Fruit fly (Drosophila melanogaster) whole organism, wandering third instar larva: ENCODE data around the gene TwdlP.

Source experiments
- Abd-B ChIP-seq: fragments of >200 bp; optimal IDR thresholded peaks from 2 replicates; lab custom pipeline; 2017; ENCODE audit warnings: missing biosample characterization, missing genetic modification characterization
- CG32264 ChIP-seq: fragments of 200-800 bp; sonication (Bioruptor generic); optimal IDR thresholded peaks from 2 replicates; lab custom pipeline; 2016; ENCODE audit warnings: missing biosample characterization, missing genetic modification characterization
- Dfd ChIP-seq: fragments of >200 bp; optimal IDR thresholded peaks from 2 replicates; lab custom pipeline; 2017; ENCODE audit warnings: missing biosample characterization, missing genetic modification characterization
- Dif ChIP-seq: fragments of 200-275, 200-300 bp; sonication (Bioruptor generic); optimal IDR thresholded peaks from 2 replicates; lab custom pipeline; 2018; ENCODE audit warnings: missing biosample characterization, missing genetic modification characterization; ENCODE audit not compliant: partially characterized antibody
- GATAd ChIP-seq: sonication (Bioruptor generic); optimal IDR thresholded peaks from 2 replicates; lab custom pipeline; 2016; ENCODE audit warnings: missing biosample characterization, missing genetic modification characterization
- HLH106 ChIP-seq: fragments of 200-800 bp; optimal IDR thresholded peaks from 3 replicates; lab custom pipeline; 2019; ENCODE audit warnings: missing biosample characterization, mild to moderate bottlenecking, missing genetic modification characterization, moderate library complexity
- Hnf4 ChIP-seq: fragments of 200-800 bp; sonication (Bioruptor generic); optimal IDR thresholded peaks from 2 replicates; lab custom pipeline; 2016; ENCODE audit warnings: missing biosample characterization, mild to moderate bottlenecking, missing genetic modification characterization
- Hr83 ChIP-seq: fragments of 200-300 bp; sonication (Bioruptor generic); optimal IDR thresholded peaks from 2 replicates; lab custom pipeline; 2016; ENCODE audit warnings: missing biosample characterization, mild to moderate bottlenecking, missing genetic modification characterization, moderate library complexity; ENCODE audit not compliant: poor library complexity, severe bottlenecking
- Jra ChIP-seq: sonication (Bioruptor generic); optimal IDR thresholded peaks from 2 replicates; lab custom pipeline; 2016; ENCODE audit warnings: missing biosample characterization, missing genetic modification characterization
- Mio ChIP-seq: sonication (Bioruptor generic); optimal IDR thresholded peaks from 2 replicates; lab custom pipeline; 2016; ENCODE audit warnings: missing biosample characterization, missing genetic modification characterization
- Myc ChIP-seq: fragments of >200 bp; optimal IDR thresholded peaks from 2 replicates; lab custom pipeline; 2017
- N ChIP-seq: fragments of >200 bp; optimal IDR thresholded peaks from 2 replicates; lab custom pipeline; 2018; ENCODE audit warnings: missing biosample characterization, missing external identifiers, missing genetic modification characterization
- OdsH ChIP-seq: fragments of 200-800 bp; sonication (Bioruptor generic); optimal IDR thresholded peaks from 2 replicates; lab custom pipeline; 2016; ENCODE audit warnings: missing biosample characterization, mild to moderate bottlenecking, missing genetic modification characterization
- Rel ChIP-seq, 2 experiments: fragments of 200-800 bp; sonication (Bioruptor generic) in 1 of 2; optimal IDR thresholded peaks; 2 replicates in 1 of 2; 3 replicates in 1 of 2; lab custom pipeline; 2016 to 2019; ENCODE audit warnings: mild to moderate bottlenecking in 2 of 2, missing biosample characterization in 2 of 2, missing genetic modification characterization in 2 of 2, moderate library complexity in 1 of 2
- Sp1 ChIP-seq: fragments of 200-800 bp; sonication (Bioruptor generic); optimal IDR thresholded peaks from 3 replicates; lab custom pipeline; 2019; ENCODE audit warnings: missing biosample characterization, mild to moderate bottlenecking, missing genetic modification characterization, moderate library complexity
- Vsx2 ChIP-seq: fragments of 200-300, 225-300 bp; sonication (Bioruptor generic); optimal IDR thresholded peaks from 2 replicates; lab custom pipeline; 2018; ENCODE audit warnings: missing biosample characterization, missing genetic modification characterization; ENCODE audit not compliant: partially characterized antibody
- br ChIP-seq: fragments of 200-800 bp; sonication (Bioruptor generic); optimal IDR thresholded peaks from 2 replicates; lab custom pipeline; 2016; ENCODE audit warnings: missing biosample characterization, missing genetic modification characterization
- brk ChIP-seq: fragments of 200-800 bp; sonication (Bioruptor generic); optimal IDR thresholded peaks from 2 replicates; lab custom pipeline; 2016; ENCODE audit warnings: missing biosample characterization, mild to moderate bottlenecking, missing genetic modification characterization
- dl ChIP-seq, 2 experiments: fragments of 175-275, 200-275 bp in 1 of 2; fragments of 200-275 bp in 1 of 2; sonication (Bioruptor generic); optimal IDR thresholded peaks; lab custom pipeline; 2018; ENCODE audit warnings: mild to moderate bottlenecking in 2 of 2, missing biosample characterization in 2 of 2, missing genetic modification characterization in 2 of 2, moderate library complexity in 2 of 2; ENCODE audit not compliant: partially characterized antibody in 2 of 2, insufficient read depth in 1 of 2
- dmrt93B ChIP-seq: fragments of 200-800 bp; sonication (Bioruptor generic); optimal IDR thresholded peaks from 2 replicates; lab custom pipeline; 2018; ENCODE audit warnings: missing biosample characterization, mild to moderate bottlenecking, missing genetic modification characterization
- ey ChIP-seq: fragments of 200-800 bp; sonication (Bioruptor generic); optimal IDR thresholded peaks from 2 replicates; lab custom pipeline; 2016; ENCODE audit warnings: missing biosample characterization, missing genetic modification characterization
- foxo ChIP-seq, 2 experiments: fragments of 200-800 bp; sonication (Bioruptor generic); optimal IDR thresholded peaks; 2 replicates in 1 of 2; 3 replicates in 1 of 2; lab custom pipeline; 2016 to 2017; ENCODE audit warnings: missing biosample characterization in 2 of 2, missing genetic modification characterization in 2 of 2
- fru ChIP-seq: fragments of 200-800 bp; sonication (Bioruptor generic); optimal IDR thresholded peaks from 3 replicates; lab custom pipeline; 2016; ENCODE audit warnings: missing biosample characterization, mild to moderate bottlenecking, missing genetic modification characterization
- lola ChIP-seq: fragments of >200 bp; optimal IDR thresholded peaks from 2 replicates; lab custom pipeline; 2017; ENCODE audit warnings: missing biosample characterization, missing genetic modification characterization
- pan ChIP-seq: fragments of >200 bp; optimal IDR thresholded peaks from 2 replicates; lab custom pipeline; 2017
- psq ChIP-seq: fragments of 200-800 bp; sonication (Bioruptor generic); optimal IDR thresholded peaks from 3 replicates; lab custom pipeline; 2017; ENCODE audit warnings: missing biosample characterization, mild to moderate bottlenecking, missing genetic modification characterization, moderate library complexity
- sage ChIP-seq: fragments of 200-800 bp; sonication (Bioruptor generic); optimal IDR thresholded peaks from 2 replicates; lab custom pipeline; 2016; ENCODE audit warnings: missing biosample characterization, mild to moderate bottlenecking, missing genetic modification characterization
- sv ChIP-seq: fragments of 200-800 bp; sonication (Bioruptor generic); optimal IDR thresholded peaks from 3 replicates; lab custom pipeline; 2016; ENCODE audit warnings: missing biosample characterization, missing genetic modification characterization
- tai ChIP-seq: sonication (Bioruptor generic); optimal IDR thresholded peaks from 2 replicates; lab custom pipeline; 2016; ENCODE audit warnings: missing biosample characterization, missing genetic modification characterization
- woc ChIP-seq: sonication (Bioruptor generic); optimal IDR thresholded peaks from 2 replicates; lab custom pipeline; 2016; ENCODE audit warnings: missing biosample characterization, mild to moderate bottlenecking, missing genetic modification characterization

Gene TwdlP

dm6 chr3R:26636388-26636787 is 15.2 kb upstream of the TwdlP start, which contains the start of gene TwdlS:
Gene TwdlS (plus strand): TSS chr3R:26636688.
- TF ChIP-seq pan (lab: Kevin White, UChicago) (no peak), OdsH (GFP tag; lab: Kevin White, UChicago) (no peak)

dm6 chr3R:26634585-26634984 is 13.4 kb upstream of the TwdlP start, which contains the start of gene TwdlR:
Gene TwdlR (plus strand): TSS chr3R:26634885.
- no peak for TF ChIP-seq CG32264 (GFP tag; lab: Kevin White, UChicago)
- TF ChIP-seq Jra: no peak
- TF ChIP-seq ey (GFP tag; lab: Kevin White, UChicago): no peak
- no peak for TF ChIP-seq dmrt93B (GFP tag; lab: Kevin White, UChicago)
- TF ChIP-seq br (GFP tag; lab: Kevin White, UChicago): no peak
- TF ChIP-seq OdsH (GFP tag; lab: Kevin White, UChicago): no peak
- no peak for TF ChIP-seq Mio (GFP tag; lab: Kevin White, UChicago)
- no peak for TF ChIP-seq sv
- no peak for TF ChIP-seq Vsx2 (GFP tag; lab: Kevin White, UChicago)
- no peak for TF ChIP-seq Dif (GFP tag; lab: Kevin White, UChicago)

dm6 chr3R:26633432-26633831 is 12.3 kb upstream of the TwdlP start, which contains the start of gene TwdlH:
Gene TwdlH (plus strand): TSS chr3R:26633732.
- TF ChIP-seq Vsx2 (GFP tag; lab: Kevin White, UChicago): no peak
- no peak for TF ChIP-seq dl (GFP tag; optimal IDR thresholded peaks at IDR 0.05; lab: Kevin White, UChicago; ENCODE audit: insufficient read depth in 1 of 2, partially characterized antibody in 2 of 2)
- no peak for TF ChIP-seq foxo (GFP tag; optimal IDR thresholded peaks at IDR 0.05; lab: Kevin White, UChicago)
- no peak for TF ChIP-seq lola (GFP tag; lab: Kevin White, UChicago)
- TF ChIP-seq woc (GFP tag; lab: Kevin White, UChicago): no peak
- TF ChIP-seq psq (GFP tag; lab: Kevin White, UChicago): no peak
- no peak for TF ChIP-seq N
- TF ChIP-seq fru (GFP tag; lab: Kevin White, UChicago): no peak
- TF ChIP-seq ey (GFP tag; lab: Kevin White, UChicago): no peak
- no peak for TF ChIP-seq HLH106
- no peak for TF ChIP-seq Abd-B (GFP tag; lab: Kevin White, UChicago)
- TF ChIP-seq Hr83 (GFP tag; lab: Kevin White, UChicago): no peak

dm6 chr3R:26633010-26633409 is 11.8 kb upstream of the TwdlP start:
- TF ChIP-seq OdsH (GFP tag; lab: Kevin White, UChicago) (no peak), brk (no peak), sage (no peak), N (no peak), GATAd (GFP tag; lab: Kevin White, UChicago) (no peak), ey (GFP tag; lab: Kevin White, UChicago) (no peak), CG32264 (GFP tag; lab: Kevin White, UChicago) (no peak), dl (GFP tag; optimal IDR thresholded peaks at IDR 0.05; lab: Kevin White, UChicago; ENCODE audit: insufficient read depth in 1 of 2, partially characterized antibody in 2 of 2) (no peak), foxo (GFP tag; optimal IDR thresholded peaks at IDR 0.05; lab: Kevin White, UChicago) (no peak), Dfd (GFP tag; lab: Kevin White, UChicago) (no peak), Jra (no peak), Myc (lab: Kevin White, UChicago) (no peak), Sp1 (no peak), br (GFP tag; lab: Kevin White, UChicago) (no peak), pan (lab: Kevin White, UChicago) (no peak), sv (no peak), lola (GFP tag; lab: Kevin White, UChicago) (no peak), Mio (GFP tag; lab: Kevin White, UChicago) (no peak), Hnf4 (GFP tag; lab: Kevin White, UChicago) (no peak), Rel (GFP tag; optimal IDR thresholded peaks at IDR 0.05; lab: Kevin White, UChicago) (no peak), Rel (tag; optimal IDR thresholded peaks at IDR 0.05; lab: Kevin White, UChicago) (no peak)

- TF ChIP-seq sv (no peak), dl (GFP tag; optimal IDR thresholded peaks at IDR 0.05; lab: Kevin White, UChicago; ENCODE audit: insufficient read depth in 1 of 2, partially characterized antibody in 2 of 2) (no peak), Myc (lab: Kevin White, UChicago) (no peak), pan (lab: Kevin White, UChicago) (no peak), tai (no peak)
Observed at dm6 chr3R:26631334-26631919, 10.3 kb upstream of the TwdlP start, which contains the start of gene TwdlN. Gene TwdlN (plus strand): TSS chr3R:26631869.
